Fruit fly (Drosophila melanogaster) whole organism, embryonic: ENCODE data around the gene eIF2gamma.

Source experiments
- Atf-2 ChIP-seq: fragments of 200-800 bp; sonication (Bioruptor generic); optimal IDR thresholded peaks from 2 replicates; lab custom pipeline; 2016; ENCODE audit warnings: missing biosample characterization, missing genetic modification characterization
- CG10274 ChIP-seq: fragments of 200-800 bp; sonication (Bioruptor generic); optimal IDR thresholded peaks from 3 replicates; lab custom pipeline; 2017; ENCODE audit warnings: missing biosample characterization, mild to moderate bottlenecking, missing genetic modification characterization
- CG10366 ChIP-seq: fragments of 200-800 bp; sonication (Bioruptor generic); IDR thresholded peaks from 2 replicates; pipeline ENCODE4 v1.3.6; 2022; ENCODE audit warnings: missing biosample characterization, missing genetic modification characterization
- CG10462 ChIP-seq: fragments of 200-800 bp; sonication (Bioruptor generic); optimal IDR thresholded peaks from 2 replicates; lab custom pipeline; 2016; ENCODE audit warnings: missing biosample characterization, missing genetic modification characterization
- CG10543 ChIP-seq: fragments of 200-800 bp; sonication (Bioruptor generic); optimal IDR thresholded peaks from 3 replicates; lab custom pipeline; 2017; ENCODE audit warnings: missing biosample characterization, mild to moderate bottlenecking, missing genetic modification characterization, moderate library complexity
- CG11093 ChIP-seq: fragments of 200-800 bp; sonication (Bioruptor generic); IDR thresholded peaks from 3 replicates; pipeline ENCODE4 v1.3.6; 2022; ENCODE audit warnings: missing biosample characterization, missing genetic modification characterization
- CG13424 ChIP-seq: fragments of 200-800 bp; sonication (Bioruptor generic); optimal IDR thresholded peaks from 2 replicates; lab custom pipeline; 2019; ENCODE audit warnings: missing biosample characterization, mild to moderate bottlenecking, missing genetic modification characterization, moderate library complexity
- CG14860 ChIP-seq: fragments of 200-800 bp; sonication (Bioruptor generic); IDR thresholded peaks from 3 replicates; pipeline ENCODE4 v1.3.6; 2022; ENCODE audit warnings: missing biosample characterization, missing genetic modification characterization; ENCODE audit not compliant: partially characterized antibody
- CG1529 ChIP-seq: fragments of 200-800 bp; sonication (Bioruptor generic); optimal IDR thresholded peaks from 3 replicates; lab custom pipeline; 2018; ENCODE audit warnings: missing biosample characterization, missing genetic modification characterization
- CG1792 ChIP-seq: fragments of 200-800 bp; sonication (Bioruptor generic); optimal IDR thresholded peaks from 2 replicates; lab custom pipeline; 2016; ENCODE audit warnings: missing biosample characterization, missing genetic modification characterization
- CG33213 ChIP-seq: fragments of 200-800 bp; sonication (Bioruptor generic); optimal IDR thresholded peaks from 3 replicates; lab custom pipeline; 2016; ENCODE audit warnings: missing biosample characterization, missing genetic modification characterization
- CG6654 ChIP-seq: fragments of 200-800 bp; sonication (Bioruptor generic); optimal IDR thresholded peaks from 2 replicates; lab custom pipeline; 2017; ENCODE audit warnings: missing biosample characterization, mild to moderate bottlenecking, missing genetic modification characterization
- CG7556 ChIP-seq: fragments of 200-800 bp; sonication (Bioruptor generic); optimal IDR thresholded peaks from 2 replicates; lab custom pipeline; 2017; ENCODE audit warnings: missing biosample characterization, mild to moderate bottlenecking, missing genetic modification characterization
- CG7963 ChIP-seq: fragments of 200-800 bp; sonication (Bioruptor generic); IDR thresholded peaks from 3 replicates; pipeline ENCODE4 v1.3.6; 2022; ENCODE audit warnings: missing biosample characterization, missing genetic modification characterization; ENCODE audit not compliant: partially characterized antibody
- CG9215 ChIP-seq: fragments of 200-800 bp; sonication (Bioruptor generic); IDR thresholded peaks from 2 replicates; pipeline ENCODE4 v1.3.6; 2022; ENCODE audit warnings: missing biosample characterization, missing genetic modification characterization
- Drgx ChIP-seq: fragments of 200-800 bp; sonication (Bioruptor generic); IDR thresholded peaks from 2 replicates; pipeline ENCODE4 v1.3.6; 2022; ENCODE audit warnings: missing biosample characterization, missing genetic modification characterization
- E2f2 ChIP-seq: fragments of 200-800 bp; sonication (Bioruptor generic); IDR thresholded peaks from 2 replicates; pipeline ENCODE4 v1.3.6; 2022; ENCODE audit warnings: missing biosample characterization, missing genetic modification characterization
- GATAe ChIP-seq: fragments of 200-800 bp; sonication (Bioruptor generic); conservative IDR thresholded peaks from 2 replicates; pipeline ENCODE4 v1.3.6; 2022; ENCODE audit warnings: missing biosample characterization, missing genetic modification characterization
- HLHmδ ChIP-seq: fragments of 200-800 bp; sonication (Bioruptor generic); optimal IDR thresholded peaks from 2 replicates; lab custom pipeline; 2018; ENCODE audit warnings: missing biosample characterization, mild to moderate bottlenecking, missing genetic modification characterization, moderate library complexity
- Hand ChIP-seq: fragments of 200-800 bp; sonication (Bioruptor generic); optimal IDR thresholded peaks from 2 replicates; lab custom pipeline; 2017; ENCODE audit warnings: mild to moderate bottlenecking, missing biosample characterization, missing genetic modification reagents, missing genetic modification characterization
- Kr ChIP-seq: fragments of 200-800 bp; sonication (Bioruptor generic); optimal IDR thresholded peaks from 2 replicates; lab custom pipeline; 2017; ENCODE audit warnings: missing biosample characterization, mild to moderate bottlenecking, missing genetic modification characterization
- MTF-1 ChIP-seq: fragments of 200-800 bp; sonication (Bioruptor generic); optimal IDR thresholded peaks from 2 replicates; lab custom pipeline; 2018; ENCODE audit warnings: missing biosample characterization, mild to moderate bottlenecking, missing genetic modification characterization, borderline replicate concordance
- Opbp ChIP-seq: fragments of 200-800 bp; sonication (Bioruptor generic); IDR thresholded peaks from 3 replicates; pipeline ENCODE4 v1.3.6; 2022; ENCODE audit warnings: missing biosample characterization, missing genetic modification characterization; ENCODE audit not compliant: partially characterized antibody
- aop ChIP-seq: fragments of 200-800 bp; sonication (Bioruptor generic); IDR thresholded peaks from 2 replicates; pipeline ENCODE4 v1.3.6; 2022; ENCODE audit warnings: missing biosample characterization, missing genetic modification characterization
- cato ChIP-seq: fragments of 200-800 bp; sonication (Bioruptor generic); optimal IDR thresholded peaks from 2 replicates; lab custom pipeline; 2016; ENCODE audit warnings: missing biosample characterization, missing genetic modification characterization, borderline replicate concordance
- chn ChIP-seq: fragments of 200-800 bp; sonication (Bioruptor generic); optimal IDR thresholded peaks from 2 replicates; lab custom pipeline; 2016; ENCODE audit warnings: missing biosample characterization, missing genetic modification characterization
- corto ChIP-seq: fragments of 200-800 bp; sonication (Bioruptor generic); optimal IDR thresholded peaks from 2 replicates; lab custom pipeline; 2016; ENCODE audit warnings: missing biosample characterization, mild to moderate bottlenecking, missing genetic modification characterization, moderate library complexity
- croc ChIP-seq: fragments of 200-800 bp; sonication (Bioruptor generic); conservative IDR thresholded peaks from 3 replicates; pipeline ENCODE4 v1.3.6; 2022; ENCODE audit warnings: missing biosample characterization, missing genetic modification characterization
- dati ChIP-seq: fragments of 200-800 bp; sonication (Bioruptor generic); IDR thresholded peaks from 2 replicates; pipeline ENCODE4 v1.3.6; 2022; ENCODE audit warnings: missing biosample characterization, missing genetic modification characterization
- dimm ChIP-seq: fragments of 200-800 bp; sonication (Bioruptor generic); IDR thresholded peaks from 2 replicates; pipeline ENCODE4 v1.3.6; 2022; ENCODE audit warnings: missing biosample characterization, missing genetic modification characterization
- exex ChIP-seq: fragments of 200-800 bp; sonication (Bioruptor generic); optimal IDR thresholded peaks from 4 replicates; lab custom pipeline; 2018; ENCODE audit warnings: missing biosample characterization, mild to moderate bottlenecking, missing genetic modification characterization, moderate library complexity
- ftz-f1 ChIP-seq: fragments of 200-800 bp; sonication (Bioruptor generic); optimal IDR thresholded peaks from 2 replicates; lab custom pipeline; 2016; ENCODE audit warnings: missing biosample characterization, missing genetic modification characterization
- gcm ChIP-seq: fragments of 200-800 bp; sonication (Bioruptor generic); optimal IDR thresholded peaks from 2 replicates; lab custom pipeline; 2019; ENCODE audit warnings: missing biosample characterization, mild to moderate bottlenecking, missing genetic modification characterization, moderate library complexity
- grn ChIP-seq: fragments of 200-800 bp; sonication (Bioruptor generic); optimal IDR thresholded peaks from 3 replicates; lab custom pipeline; 2017; ENCODE audit warnings: missing biosample characterization, missing genetic modification characterization
- gsb ChIP-seq: fragments of 200-800 bp; sonication (Bioruptor generic); IDR thresholded peaks from 2 replicates; pipeline ENCODE4 v1.3.6; 2022; ENCODE audit warnings: missing biosample characterization, missing genetic modification characterization
- kay ChIP-seq: fragments of 200-800 bp; sonication (Bioruptor generic); optimal IDR thresholded peaks from 2 replicates; lab custom pipeline; 2016; ENCODE audit warnings: missing biosample characterization, missing genetic modification characterization
- kni ChIP-seq: fragments of 200-800 bp; sonication (Bioruptor generic); optimal IDR thresholded peaks from 3 replicates; lab custom pipeline; 2017; ENCODE audit warnings: mild to moderate bottlenecking, missing biosample characterization, missing genetic modification reagents, missing genetic modification characterization
- pan ChIP-seq, 4 experiments: fragments of >200 bp in 3 of 4; fragments of 200-800 bp in 1 of 4; sonication (Bioruptor generic) in 1 of 4; optimal IDR thresholded peaks in 3 of 4; IDR thresholded peaks in 1 of 4; 2 replicates each; pipeline versions ENCODE4 v1.3.6 to Lab custom; 2017 to 2022; ENCODE audit warnings: missing biosample characterization in 2 of 4, missing genetic modification characterization in 2 of 4, mixed read lengths in 1 of 4
- pnt ChIP-seq: fragments of 200-800 bp; sonication (Bioruptor generic); optimal IDR thresholded peaks from 3 replicates; lab custom pipeline; 2016; ENCODE audit warnings: missing biosample characterization, missing genetic modification characterization
- prd ChIP-seq, 3 experiments: fragments of >200 bp in 2 of 3; fragments of 200-800 bp in 1 of 3; sonication (Bioruptor generic) in 1 of 3; optimal IDR thresholded peaks in 2 of 3; IDR thresholded peaks in 1 of 3; 2 replicates in 2 of 3; 3 replicates in 1 of 3; pipeline versions ENCODE4 v1.3.6 to Lab custom; 2017 to 2022; ENCODE audit warnings: missing biosample characterization in 1 of 3, missing genetic modification characterization in 1 of 3
- sisA ChIP-seq: fragments of 200-800 bp; sonication (Bioruptor generic); IDR thresholded peaks from 2 replicates; pipeline ENCODE4 v1.3.6; 2022; ENCODE audit warnings: missing biosample characterization, missing genetic modification characterization
- sna ChIP-seq: fragments of 200-800 bp; sonication (Bioruptor generic); IDR thresholded peaks from 2 replicates; pipeline ENCODE4 v1.3.6; 2022; ENCODE audit warnings: missing biosample characterization, missing genetic modification characterization; ENCODE audit not compliant: partially characterized antibody
- tll ChIP-seq, 2 experiments: fragments of 200-800 bp in 1 of 2; fragments of >200 bp in 1 of 2; sonication (Bioruptor generic) in 1 of 2; optimal IDR thresholded peaks; 2 replicates each; lab custom pipeline; 2017 to 2019; ENCODE audit warnings: missing biosample characterization in 2 of 2, missing genetic modification characterization in 2 of 2, mild to moderate bottlenecking in 1 of 2, moderate library complexity in 1 of 2
- tna ChIP-seq: fragments of 200-800 bp; sonication (Bioruptor generic); IDR thresholded peaks from 2 replicates; pipeline ENCODE4 v1.3.6; 2022; ENCODE audit warnings: missing biosample characterization, missing genetic modification characterization; ENCODE audit not compliant: partially characterized antibody
- unpg ChIP-seq: fragments of 200-800 bp; sonication (Bioruptor generic); optimal IDR thresholded peaks from 3 replicates; lab custom pipeline; 2018; ENCODE audit warnings: missing biosample characterization, mild to moderate bottlenecking, missing genetic modification characterization, moderate library complexity
- vnd ChIP-seq: fragments of 200-800 bp; sonication (Bioruptor generic); IDR thresholded peaks from 3 replicates; pipeline ENCODE4 v1.3.6; 2022; ENCODE audit warnings: missing biosample characterization, missing genetic modification characterization; ENCODE audit not compliant: partially characterized antibody
- zfh2 ChIP-seq: fragments of 200-800 bp; sonication (Bioruptor generic); optimal IDR thresholded peaks from 2 replicates; lab custom pipeline; 2016; ENCODE audit warnings: missing biosample characterization, missing genetic modification characterization

Gene eIF2gamma

dm6 chr3R:15243046-15243356, 20.3 kb downstream of the eIF2gamma start (continued):
- no peak for TF ChIP-seq CG9215
- TF ChIP-seq unpg (GFP tag; lab: Kevin White, UChicago) = no peak
- no peak for TF ChIP-seq GATAe
- TF ChIP-seq grn (GFP tag; lab: Kevin White, UChicago) = no peak
- no peak for TF ChIP-seq gcm (GFP tag; lab: Kevin White, UChicago)
- no peak for TF ChIP-seq vnd (GFP tag; lab: Robert Waterston, UW)
- TF ChIP-seq MTF-1 (GFP tag; lab: Kevin White, UChicago) = no peak
- TF ChIP-seq CG1792 (GFP tag; lab: Kevin White, UChicago) = no peak
- no peak for TF ChIP-seq croc (GFP tag; lab: Robert Waterston, UW)
- TF ChIP-seq HLHmδ (GFP tag; lab: Kevin White, UChicago) = no peak
- TF ChIP-seq cato (GFP tag; lab: Kevin White, UChicago) = no peak
- no peak for TF ChIP-seq pan (optimal IDR thresholded peaks at IDR 0.05; lab: Kevin White, UChicago)
- TF ChIP-seq pan (GFP tag; optimal IDR thresholded peaks at IDR 0.05 in 1 of 2, IDR thresholded peaks at IDR 0.05 in 1 of 2) = no peak
- peak; percentile 7 for TF ChIP-seq exex (tag; lab: Kevin White, UChicago)
- no peak for TF ChIP-seq zfh2 (GFP tag; lab: Kevin White, UChicago)
- no peak for TF ChIP-seq CG11093
- no peak for TF ChIP-seq chn (GFP tag; lab: Kevin White, UChicago)
- no peak for TF ChIP-seq CG6654 (GFP tag; lab: Kevin White, UChicago)
- TF ChIP-seq CG10462 (GFP tag; lab: Kevin White, UChicago) = no peak
- no peak for TF ChIP-seq CG7963 (GFP tag; lab: Robert Waterston, UW)
- no peak for TF ChIP-seq CG10543 (GFP tag; lab: Kevin White, UChicago)
- no peak for TF ChIP-seq dimm (GFP tag; lab: Robert Waterston, UW)
- TF ChIP-seq, all 482 proteins: peak for 8

dm6 chr3R:15242186-15243045, 20.8 kb downstream of the eIF2gamma start, which contains the start of the genes tefu and Hsc70-4:
Gene tefu (minus strand): TSS chr3R:15242236.
Gene Hsc70-4 (plus strand): TSS chr3R:15242687.
- TF ChIP-seq kay = peak; percentile 18
- TF ChIP-seq CG14860 (GFP tag; lab: Robert Waterston, UW) = no peak
- TF ChIP-seq aop (GFP tag; lab: Robert Waterston, UW) = no peak
- TF ChIP-seq ftz-f1 (GFP tag; lab: Kevin White, UChicago) = no peak
- TF ChIP-seq prd (optimal IDR thresholded peaks at IDR 0.05; lab: Kevin White, UChicago) = no peak
- peak; percentile 88 for TF ChIP-seq prd (GFP tag; IDR thresholded peaks at IDR 0.05; lab: Robert Waterston, UW)
- TF ChIP-seq Kr = no peak
- TF ChIP-seq corto = no peak
- TF ChIP-seq tna (GFP tag; lab: Robert Waterston, UW) = peak; percentile 31; the same call in 1 of the 2 replicates
- peak; percentile 54 for TF ChIP-seq kni (GFP tag; lab: Kevin White, UChicago)
- TF ChIP-seq CG33213 (GFP tag; lab: Kevin White, UChicago) = peak; percentile 55
- TF ChIP-seq CG10274 (GFP tag; lab: Kevin White, UChicago) = peak; percentile 23
- TF ChIP-seq pnt (GFP tag; lab: Kevin White, UChicago) = peak; percentile 85
- TF ChIP-seq dati (GFP tag; lab: Robert Waterston, UW) = no peak
- no peak for TF ChIP-seq CG7556 (GFP tag; lab: Kevin White, UChicago)
- peak; percentile 74 for TF ChIP-seq CG10366 (GFP tag; lab: Robert Waterston, UW)
- TF ChIP-seq Opbp = peak; percentile 43; the same call in 2 of the 3 replicates
- TF ChIP-seq Hand (GFP tag; lab: Kevin White, UChicago) = no peak
- no peak for TF ChIP-seq sna (GFP tag; lab: Robert Waterston, UW)
- TF ChIP-seq sisA (GFP tag; lab: Robert Waterston, UW) = peak; percentile 90
- peak; percentile 71 for TF ChIP-seq E2f2 (GFP tag; lab: Robert Waterston, UW)
- peak; percentile 63 for TF ChIP-seq Atf-2 (GFP tag; lab: Kevin White, UChicago)
- TF ChIP-seq CG13424 = peak; percentile 73
- TF ChIP-seq gsb = 0 out of 2 replicates have a peak, but pooled peaks have one; percentile 43
- TF ChIP-seq CG1529 (GFP tag; lab: Kevin White, UChicago) = no peak
- peak; percentile 14 to 93 for TF ChIP-seq tll (GFP tag; optimal IDR thresholded peaks at IDR 0.05; lab: Kevin White, UChicago)
- peak; percentile 42; the same call in 1 of the 2 replicates for TF ChIP-seq Drgx (GFP tag; lab: Robert Waterston, UW)
